Worm (Caenorhabditis elegans) whole organism, L4/young adult: ENCODE results near the gene Y68A4A.10.

Experiments used
- W03F9.2 ChIP-seq: fragments of 150-350 bp; optimal IDR thresholded peaks from 2 replicates; lab custom pipeline; 2014; ENCODE audit warnings: missing biosample characterization, missing genetic modification characterization
- him-1 ChIP-seq: sonication (generic microtip); optimal IDR thresholded peaks from 2 replicates; lab custom pipeline; 2016; ENCODE audit warnings: missing genotype, missing genetic modification reagents, missing genetic modification characterization, missing compliant biosample characterization

DNA sequence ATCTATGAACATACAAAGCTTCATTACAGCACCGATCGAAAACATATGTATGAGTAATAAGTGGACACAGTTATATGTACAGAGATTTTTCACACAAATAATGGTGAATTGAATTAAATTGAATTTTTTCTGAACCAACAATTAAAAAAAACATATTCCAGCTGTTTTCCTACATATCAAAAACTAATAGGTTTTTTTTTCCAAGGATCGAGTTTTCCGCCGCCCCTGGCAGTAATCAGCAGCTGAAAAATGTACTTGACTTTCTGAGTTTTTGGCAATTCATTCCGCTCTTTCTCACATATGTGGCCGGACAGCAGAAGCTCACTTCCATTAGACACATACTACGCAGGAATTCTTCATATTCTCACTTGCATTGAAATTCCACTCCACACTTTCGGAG is 23.5 kb upstream of the Y68A4A.10 start, which contains the start of gene srh-174:
- TF ChIP-seq him-1 (tag; lab: Kevin White, UChicago) (no peak), W03F9.2 (tag; lab: Kevin White, UChicago) (no peak)
